Fruit fly (Drosophila melanogaster) whole organism, adult: ENCODE data around the gene CG34309.
A peak's percentile ranks its signal among the peaks of the same experiment; 100 is the strongest.

Experiments
- CG11617 ChIP-seq: fragments of 200-800 bp; sonication (Bioruptor generic); optimal IDR thresholded peaks from 2 replicates; lab custom pipeline; 2017; ENCODE audit warnings: mild to moderate bottlenecking, missing biosample characterization, missing genetic modification reagents, missing genetic modification characterization
- CG12768 ChIP-seq: fragments of 200-800 bp; sonication (Bioruptor generic); optimal IDR thresholded peaks from 2 replicates; lab custom pipeline; 2017; ENCODE audit warnings: missing biosample characterization, missing genetic modification characterization, mild to moderate bottlenecking, moderate library complexity, missing genetic modification reagents
- CG14711 ChIP-seq: fragments of 200-800 bp; sonication (Bioruptor generic); optimal IDR thresholded peaks from 2 replicates; lab custom pipeline; 2018; ENCODE audit warnings: missing biosample characterization, mild to moderate bottlenecking, missing genetic modification characterization, moderate library complexity
- CG1620 ChIP-seq: fragments of 200-800 bp; sonication (Bioruptor generic); optimal IDR thresholded peaks from 2 replicates; lab custom pipeline; 2016; ENCODE audit warnings: missing biosample characterization, missing genetic modification characterization
- CG33017 ChIP-seq: fragments of 200-800 bp; sonication (Bioruptor generic); optimal IDR thresholded peaks from 2 replicates; lab custom pipeline; 2018; ENCODE audit warnings: missing biosample characterization, mild to moderate bottlenecking, missing genetic modification characterization, moderate library complexity
- CG5204 ChIP-seq: fragments of 200-800 bp; sonication (Bioruptor generic); optimal IDR thresholded peaks from 2 replicates; lab custom pipeline; 2016; ENCODE audit warnings: missing biosample characterization, missing genetic modification characterization
- Hr96 ChIP-seq: fragments of 200-800 bp; sonication (Bioruptor generic); optimal IDR thresholded peaks from 2 replicates; lab custom pipeline; 2016; ENCODE audit warnings: missing biosample characterization, missing genetic modification characterization
- Mnt ChIP-seq: fragments of 200-800 bp; sonication (Bioruptor generic); optimal IDR thresholded peaks from 2 replicates; lab custom pipeline; 2016; ENCODE audit warnings: missing biosample characterization, mild to moderate bottlenecking, missing genetic modification characterization
- cic ChIP-seq: fragments of 200-800 bp; sonication (Bioruptor generic); optimal IDR thresholded peaks from 2 replicates; lab custom pipeline; 2017; ENCODE audit warnings: missing biosample characterization, mild to moderate bottlenecking, missing genetic modification characterization, moderate library complexity
- pad ChIP-seq: fragments of 200-800 bp; sonication (Bioruptor generic); optimal IDR thresholded peaks from 3 replicates; lab custom pipeline; 2017; ENCODE audit warnings: missing biosample characterization, missing genetic modification characterization, mild to moderate bottlenecking, moderate library complexity, missing genetic modification reagents
- toe ChIP-seq: fragments of 200-800 bp; sonication (Bioruptor generic); optimal IDR thresholded peaks from 2 replicates; lab custom pipeline; 2016; ENCODE audit warnings: missing biosample characterization, missing genetic modification characterization

DNA sequence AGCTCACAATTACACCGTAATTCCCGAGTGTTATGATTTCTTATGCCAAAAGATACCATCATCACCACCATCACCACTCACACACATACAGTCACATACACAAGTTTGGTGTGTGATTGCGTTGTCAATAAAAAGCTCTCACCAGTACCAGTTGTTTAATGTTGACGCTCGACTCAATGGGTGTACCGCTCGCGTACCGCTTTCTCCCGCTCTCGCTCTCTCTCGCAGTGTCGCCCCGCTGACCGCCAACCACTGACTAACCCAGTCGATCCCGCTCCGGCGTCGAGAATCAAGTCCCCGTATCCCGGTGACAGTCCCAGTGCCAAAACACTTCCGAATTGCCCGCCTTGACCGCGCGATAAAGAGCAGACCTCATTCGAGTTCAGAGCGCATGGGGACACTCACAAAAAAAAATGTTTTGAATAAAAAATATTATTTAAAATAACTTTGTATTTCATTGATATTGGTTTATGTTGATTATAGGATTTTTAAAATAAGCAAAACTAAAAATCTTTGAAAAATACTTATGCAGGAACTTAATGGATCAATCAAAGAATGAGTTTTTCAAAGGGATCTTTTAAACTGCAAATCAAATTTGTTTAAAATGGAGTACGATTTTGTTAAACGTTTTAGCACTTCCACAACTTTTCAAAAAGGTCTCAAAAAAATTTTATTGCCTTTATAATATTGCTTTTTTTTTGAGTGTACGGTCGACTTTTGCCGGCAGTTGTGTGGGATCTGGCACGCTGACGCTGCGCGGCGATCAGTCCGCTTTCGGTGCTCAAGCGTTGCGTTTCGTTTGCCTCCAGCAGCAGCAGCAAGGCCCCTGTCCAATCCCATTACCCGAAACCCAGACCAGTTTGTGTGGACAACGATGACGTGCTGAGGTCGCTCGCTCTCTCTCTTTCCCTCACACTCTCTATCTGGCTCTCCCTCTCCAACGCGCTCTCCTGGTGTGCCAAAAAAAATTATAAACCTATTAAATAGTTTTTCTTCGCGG lies 8.0 kb upstream of the CG34309 start, which contains the start of gene Dic1:
- TF ChIP-seq Hr96 (GFP tag; lab: Kevin White, UChicago), result peak; percentile 86
- TF ChIP-seq CG12768 (GFP tag; lab: Kevin White, UChicago), result peak; percentile 97
- peak; percentile 94 for TF ChIP-seq CG14711
- peak; percentile 90 for TF ChIP-seq pad (GFP tag; lab: Kevin White, UChicago)
- peak; percentile 89 for TF ChIP-seq CG1620 (GFP tag; lab: Kevin White, UChicago)
- TF ChIP-seq CG11617 (GFP tag; lab: Kevin White, UChicago), result peak; percentile 99
- peak; percentile 95 for TF ChIP-seq CG5204 (GFP tag; lab: Kevin White, UChicago)
- TF ChIP-seq toe, result peak; percentile 93
- TF ChIP-seq Mnt (GFP tag; lab: Kevin White, UChicago), result peak; percentile 78
- peak; percentile 95 for TF ChIP-seq CG33017 (tag; lab: Kevin White, UChicago)
- TF ChIP-seq cic (GFP tag; lab: Kevin White, UChicago), result peak; percentile 62
